Worm (Caenorhabditis elegans) whole organism, young adult: ENCODE results near the gene Y10G11A.1.

Source experiments
- B0035.1 ChIP-seq: sonication (generic microtip); optimal IDR thresholded peaks from 2 replicates; lab custom pipeline; 2016; ENCODE audit warnings: missing genetic modification characterization, mild to moderate bottlenecking, missing compliant biosample characterization, missing genotype, missing genetic modification reagents
- C06A6.2 ChIP-seq: fragments of 200-800 bp; sonication (Bioruptor generic); conservative IDR thresholded peaks from 2 replicates; pipeline ENCODE4 v1.3.6; 2022; ENCODE audit warnings: missing genetic modification characterization, missing compliant biosample characterization
- C17E4.6 ChIP-seq: fragments of 200-800 bp; sonication (Bioruptor generic); IDR thresholded peaks from 2 replicates; pipeline ENCODE4 v1.3.6; 2022; ENCODE audit warnings: missing genetic modification reagents, missing genetic modification characterization, missing compliant biosample characterization
- F23B12.7 ChIP-seq: sonication (generic microtip); optimal IDR thresholded peaks from 2 replicates; lab custom pipeline; 2017; ENCODE audit warnings: missing genetic modification characterization, mild to moderate bottlenecking, missing compliant biosample characterization, antibody characterized with exemption, moderate library complexity; ENCODE audit not compliant: insufficient read depth
- F37B4.10 ChIP-seq: fragments of 200-800 bp; sonication (Bioruptor generic); IDR thresholded peaks from 2 replicates; pipeline ENCODE4 v1.3.6; 2022; ENCODE audit warnings: missing genetic modification characterization, missing compliant biosample characterization
- K11D2.4 ChIP-seq: fragments of 200-800 bp; sonication (Bioruptor generic); IDR thresholded peaks from 2 replicates; pipeline ENCODE4 v1.3.6; 2022; ENCODE audit warnings: missing genetic modification reagents, missing genetic modification characterization, missing compliant biosample characterization
- K12H6.12 ChIP-seq: fragments of 200-800 bp; sonication (Bioruptor generic); optimal IDR thresholded peaks from 2 replicates; lab custom pipeline; 2018; ENCODE audit warnings: mild to moderate bottlenecking, missing genetic modification characterization, missing compliant biosample characterization
- Y56A3A.18 ChIP-seq: fragments of 200-800 bp; sonication (Bioruptor generic); IDR thresholded peaks from 2 replicates; pipeline ENCODE4 v1.3.6; 2022; ENCODE audit warnings: missing genetic modification reagents, missing genetic modification characterization, missing compliant biosample characterization
- Y79H2A.3 ChIP-seq: fragments of 200-800 bp; sonication (Bioruptor generic); conservative IDR thresholded peaks from 2 replicates; pipeline ENCODE4 v1.3.6; 2022; ENCODE audit warnings: missing genetic modification reagents, missing genetic modification characterization, missing compliant biosample characterization
- Y95B8A.8 ChIP-seq: fragments of 200-800 bp; sonication (Bioruptor generic); IDR thresholded peaks from 2 replicates; pipeline ENCODE4 v1.3.6; 2022; ENCODE audit warnings: missing genetic modification reagents, missing genetic modification characterization, missing compliant biosample characterization
- athp-1 ChIP-seq: sonication (generic microtip); optimal IDR thresholded peaks from 2 replicates; lab custom pipeline; 2017; ENCODE audit warnings: mild to moderate bottlenecking, missing genetic modification characterization, missing compliant biosample characterization
- attf-5 ChIP-seq: fragments of 200-800 bp; sonication (Bioruptor generic); optimal IDR thresholded peaks from 2 replicates; lab custom pipeline; 2018; ENCODE audit warnings: mild to moderate bottlenecking, missing genetic modification characterization, missing compliant biosample characterization
- attf-6 ChIP-seq: fragments of 200-800 bp; sonication (Bioruptor generic); IDR thresholded peaks from 2 replicates; pipeline ENCODE4 v1.3.6; 2022; ENCODE audit warnings: missing genetic modification reagents, missing genetic modification characterization, missing compliant biosample characterization
- ccch-3 ChIP-seq: fragments of 200-800 bp; sonication (Bioruptor generic); optimal IDR thresholded peaks from 2 replicates; lab custom pipeline; 2018; ENCODE audit warnings: mild to moderate bottlenecking, missing genetic modification characterization, missing compliant biosample characterization
- cebp-2 ChIP-seq: fragments of 200-800 bp; sonication (Bioruptor generic); IDR thresholded peaks from 2 replicates; pipeline ENCODE4 v1.3.6; 2022; ENCODE audit warnings: missing genetic modification characterization, missing compliant biosample characterization
- ceh-79 ChIP-seq: sonication (generic microtip); optimal IDR thresholded peaks from 2 replicates; lab custom pipeline; 2017; ENCODE audit warnings: mild to moderate bottlenecking, missing genetic modification characterization, missing compliant biosample characterization
- die-1 ChIP-seq: sonication (generic microtip); optimal IDR thresholded peaks from 2 replicates; lab custom pipeline; 2016; ENCODE audit warnings: missing genotype, mild to moderate bottlenecking, missing genetic modification characterization, missing compliant biosample characterization
- egrh-3 ChIP-seq: fragments of 200-800 bp; sonication (Bioruptor generic); IDR thresholded peaks from 2 replicates; pipeline ENCODE4 v1.3.6; 2022; ENCODE audit warnings: missing genetic modification reagents, missing genetic modification characterization, missing compliant biosample characterization
- ekl-4 ChIP-seq: fragments of 200-800 bp; sonication (Bioruptor generic); IDR thresholded peaks from 2 replicates; pipeline ENCODE4 v1.3.6; 2022; ENCODE audit warnings: missing genetic modification reagents, missing genetic modification characterization, missing compliant biosample characterization
- him-1 ChIP-seq: sonication (generic microtip); optimal IDR thresholded peaks from 2 replicates; lab custom pipeline; 2016; ENCODE audit warnings: missing genotype, missing genetic modification reagents, missing genetic modification characterization, missing compliant biosample characterization
- hlh-12 ChIP-seq: sonication (generic microtip); optimal IDR thresholded peaks from 2 replicates; lab custom pipeline; 2016; ENCODE audit warnings: missing genetic modification characterization, missing compliant biosample characterization
- hlh-26 ChIP-seq: fragments of 200-800 bp; sonication (Bioruptor generic); conservative IDR thresholded peaks from 2 replicates; pipeline ENCODE4 v1.3.6; 2022; ENCODE audit warnings: missing genetic modification reagents, missing genetic modification characterization, missing compliant biosample characterization
- hmg-20 ChIP-seq: fragments of 200-800 bp; sonication (Bioruptor generic); IDR thresholded peaks from 2 replicates; pipeline ENCODE4 v1.3.6; 2022; ENCODE audit warnings: missing genetic modification reagents, missing genetic modification characterization, missing compliant biosample characterization
- lag-1 ChIP-seq: fragments of 200-800 bp; sonication (Bioruptor generic); IDR thresholded peaks from 2 replicates; pipeline ENCODE4 v1.3.6; 2022; ENCODE audit warnings: missing genetic modification reagents, missing genetic modification characterization, missing compliant biosample characterization
- lin-26 ChIP-seq: fragments of 200-800 bp; sonication (Bioruptor generic); IDR thresholded peaks from 2 replicates; pipeline ENCODE4 v1.3.6; 2022; ENCODE audit warnings: missing genetic modification reagents, missing genetic modification characterization, missing compliant biosample characterization
- lin-35 ChIP-seq, 3 experiments: fragments of 150-350 bp in 2 of 3; sonication (generic microtip) in 1 of 3; optimal IDR thresholded peaks; 2 replicates each; lab custom pipeline; 2014 to 2018; ENCODE audit warnings: missing biosample characterization in 3 of 3, missing genetic modification characterization in 3 of 3, missing genetic modification reagents in 3 of 3
- lir-1 ChIP-seq: fragments of 200-800 bp; sonication (Bioruptor generic); conservative IDR thresholded peaks from 2 replicates; pipeline ENCODE4 v1.3.6; 2022; ENCODE audit warnings: missing genetic modification reagents, missing genetic modification characterization, missing compliant biosample characterization
- madf-3 ChIP-seq: fragments of 200-800 bp; sonication (Bioruptor generic); IDR thresholded peaks from 2 replicates; pipeline ENCODE4 v1.3.6; 2022; ENCODE audit warnings: missing genetic modification reagents, missing genetic modification characterization, missing compliant biosample characterization
- madf-8 ChIP-seq: fragments of 200-800 bp; sonication (Bioruptor generic); conservative IDR thresholded peaks from 2 replicates; pipeline ENCODE4 v1.3.6; 2022; ENCODE audit warnings: missing genetic modification reagents, missing genetic modification characterization, missing compliant biosample characterization
- mcd-1 ChIP-seq: fragments of 200-800 bp; sonication (Bioruptor generic); IDR thresholded peaks from 2 replicates; pipeline ENCODE4 v1.3.6; 2022; ENCODE audit warnings: missing genetic modification reagents, missing genetic modification characterization, missing compliant biosample characterization
- mes-4 ChIP-seq: sonication (generic microtip); optimal IDR thresholded peaks from 2 replicates; lab custom pipeline; 2016; ENCODE audit warnings: missing genotype, missing genetic modification characterization, missing compliant biosample characterization
- nfyb-1 ChIP-seq: fragments of 200-800 bp; sonication (Bioruptor generic); IDR thresholded peaks from 2 replicates; pipeline ENCODE4 v1.3.6; 2022; ENCODE audit warnings: missing genetic modification reagents, missing genetic modification characterization, missing compliant biosample characterization
- nhr-27 ChIP-seq: fragments of 200-800 bp; sonication (Bioruptor generic); optimal IDR thresholded peaks from 2 replicates; lab custom pipeline; 2018; ENCODE audit warnings: mild to moderate bottlenecking, missing genetic modification characterization, moderate library complexity, missing compliant biosample characterization
- pha-4 ChIP-seq: fragments of 150-350 bp; sonication (generic microtip); optimal IDR thresholded peaks from 2 replicates; lab custom pipeline; 2014; ENCODE audit warnings: missing biosample characterization, missing genetic modification reagents, missing genetic modification characterization
- snpc-4 ChIP-seq, 5 experiments: fragments of 150-350 bp in 1 of 5; sonication (generic microtip) in 4 of 5; optimal IDR thresholded peaks; 2 replicates each; lab custom pipeline; 2014 to 2018; ENCODE audit warnings: missing genetic modification characterization in 5 of 5, missing biosample characterization in 3 of 5, antibody characterized with exemption in 2 of 5, mild to moderate bottlenecking in 2 of 5, missing compliant biosample characterization in 2 of 5, missing genotype in 2 of 5, moderate library complexity in 2 of 5, missing genetic modification reagents in 1 of 5
- sptf-2 ChIP-seq: fragments of 200-800 bp; sonication (Bioruptor generic); optimal IDR thresholded peaks from 2 replicates; lab custom pipeline; 2018; ENCODE audit warnings: mild to moderate bottlenecking, missing genetic modification characterization, missing compliant biosample characterization
- unc-62 ChIP-seq: fragments of 150-350 bp; optimal IDR thresholded peaks from 2 replicates; lab custom pipeline; 2014; ENCODE audit warnings: missing biosample characterization, missing genetic modification reagents, missing genetic modification characterization
- zfh-2 ChIP-seq: fragments of 200-800 bp; sonication (Bioruptor generic); conservative IDR thresholded peaks from 2 replicates; pipeline ENCODE4 v1.3.6; 2022; ENCODE audit warnings: missing genetic modification reagents, missing genetic modification characterization, missing compliant biosample characterization
- zim-3 ChIP-seq: sonication (generic microtip); optimal IDR thresholded peaks from 2 replicates; lab custom pipeline; 2017; ENCODE audit warnings: mild to moderate bottlenecking, missing genetic modification characterization, moderate library complexity, missing compliant biosample characterization
- ztf-22 ChIP-seq: fragments of 200-800 bp; sonication (Bioruptor generic); optimal IDR thresholded peaks from 2 replicates; lab custom pipeline; 2018; ENCODE audit warnings: mild to moderate bottlenecking, missing genetic modification characterization, moderate library complexity, missing compliant biosample characterization
- ztf-25 ChIP-seq: fragments of 200-800 bp; sonication (Bioruptor generic); IDR thresholded peaks from 2 replicates; pipeline ENCODE4 v1.3.6; 2022; ENCODE audit warnings: missing genetic modification reagents, missing genetic modification characterization, missing compliant biosample characterization
- ztf-26 ChIP-seq: sonication (generic microtip); optimal IDR thresholded peaks from 2 replicates; lab custom pipeline; 2017; ENCODE audit warnings: missing genetic modification characterization, missing compliant biosample characterization
- ztf-28 ChIP-seq: fragments of 200-800 bp; sonication (Bioruptor generic); IDR thresholded peaks from 2 replicates; pipeline ENCODE4 v1.3.6; 2022; ENCODE audit warnings: missing genetic modification reagents, missing genetic modification characterization, missing compliant biosample characterization
- ztf-3 ChIP-seq: fragments of 200-800 bp; sonication (Bioruptor generic); optimal IDR thresholded peaks from 2 replicates; lab custom pipeline; 2018; ENCODE audit warnings: mild to moderate bottlenecking, missing genetic modification characterization, missing compliant biosample characterization

Y10G11A.1 gene

ce11 chrIV:16381933-16382591 is 42.4 kb upstream of the Y10G11A.1 start, which contains the start of gene Y7A9D.1 (continued):
- TF ChIP-seq B0035.1 (tag; lab: Kevin White, UChicago), result no peak
- TF ChIP-seq madf-8 (GFP tag; lab: Robert Waterston, UW), result no peak
- peak; percentile 42 for TF ChIP-seq K12H6.12 (tag; lab: Kevin White, UChicago)
- peak; percentile 99 for TF ChIP-seq attf-6
- no peak for TF ChIP-seq ztf-3 (GFP tag; lab: Kevin White, UChicago)

ce11 chrIV:16384665-16385064 is 39.8 kb upstream of the Y10G11A.1 start:
- TF ChIP-seq snpc-4 (GFP tag; optimal IDR thresholded peaks at IDR 0.05; lab: Kevin White, UChicago), result no peak
- peak in 2 of 4 experiments; percentile 78 to 94 for TF ChIP-seq snpc-4 (tag; optimal IDR thresholded peaks at IDR 0.05; lab: Kevin White, UChicago)
- 0 out of 2 replicates have a peak, but pooled peaks have one; percentile 22 for TF ChIP-seq mcd-1
- no peak for TF ChIP-seq zfh-2 (GFP tag; lab: Robert Waterston, UW)
- peak; percentile 64; the same call in 1 of the 2 replicates for TF ChIP-seq attf-6

- TF ChIP-seq mes-4, result no peak
- no peak for TF ChIP-seq Y56A3A.18
- 0 out of 2 replicates have a peak, but pooled peaks have one; percentile 48 for TF ChIP-seq nfyb-1 (GFP tag; lab: Robert Waterston, UW)
- TF ChIP-seq madf-3, result no peak
- no peak for TF ChIP-seq lag-1
- 0 out of 2 replicates have a peak, but pooled peaks have one; percentile 50 for TF ChIP-seq ztf-25 (GFP tag; lab: Robert Waterston, UW)
- no peak for TF ChIP-seq Y79H2A.3
- TF ChIP-seq F37B4.10 (GFP tag; lab: Robert Waterston, UW), result no peak
- TF ChIP-seq cebp-2 (GFP tag; lab: Robert Waterston, UW), result no peak
- no peak for TF ChIP-seq athp-1 (tag; lab: Kevin White, UChicago)
- TF ChIP-seq lin-26 (GFP tag; lab: Robert Waterston, UW), result peak; percentile 71; the same call in 1 of the 2 replicates
- TF ChIP-seq madf-8 (GFP tag; lab: Robert Waterston, UW), result no peak
- TF ChIP-seq hlh-12, result no peak
- no peak for TF ChIP-seq ztf-22
- no peak for TF ChIP-seq C06A6.2 (GFP tag; lab: Robert Waterston, UW)
- TF ChIP-seq ztf-28 (GFP tag; lab: Robert Waterston, UW), result no peak
- TF ChIP-seq hmg-20 (GFP tag; lab: Robert Waterston, UW), result no peak
- no peak for TF ChIP-seq ccch-3 (GFP tag; lab: Kevin White, UChicago)
- TF ChIP-seq him-1 (tag; lab: Kevin White, UChicago), result peak; percentile 51
- TF ChIP-seq lir-1 (GFP tag; lab: Robert Waterston, UW), result no peak
- no peak for TF ChIP-seq hlh-26 (GFP tag; lab: Robert Waterston, UW)
- TF ChIP-seq nhr-27, result no peak
- TF ChIP-seq ztf-26 (tag; lab: Kevin White, UChicago), result peak; percentile 1
- TF ChIP-seq sptf-2 (GFP tag; lab: Kevin White, UChicago), result no peak
- TF ChIP-seq egrh-3 (GFP tag; lab: Robert Waterston, UW), result 0 out of 2 replicates have a peak, but pooled peaks have one; percentile 29
- TF ChIP-seq pha-4 (tag; lab: Kevin White, UChicago), result no peak
- no peak for TF ChIP-seq C17E4.6 (GFP tag; lab: Robert Waterston, UW)
- no peak for TF ChIP-seq lin-35 (GFP tag; optimal IDR thresholded peaks at IDR 0.05; lab: Kevin White, UChicago)
- no peak for TF ChIP-seq F23B12.7
- no peak for TF ChIP-seq zim-3
- TF ChIP-seq die-1 (tag; lab: Kevin White, UChicago), result peak; percentile 79
- no peak for TF ChIP-seq unc-62
- peak; percentile 57 for TF ChIP-seq attf-5
- no peak for TF ChIP-seq ceh-79
- TF ChIP-seq Y95B8A.8 (GFP tag; lab: Robert Waterston, UW), result no peak
- no peak for TF ChIP-seq ekl-4
- TF ChIP-seq K11D2.4, result no peak
Measured at ce11 chrIV:16388136-16388635, 36.3 kb upstream of the Y10G11A.1 start.
